Fruit fly (Drosophila melanogaster) whole organism, embryonic: ENCODE data around the gene CG3448.

Source experiments
- BtbVII ChIP-seq: fragments of 200-800 bp; sonication (Bioruptor generic); optimal IDR thresholded peaks from 3 replicates; lab custom pipeline; 2017; ENCODE audit warnings: missing biosample characterization, mild to moderate bottlenecking, missing genetic modification characterization
- C15 ChIP-seq: fragments of 200-800 bp; sonication (Bioruptor generic); IDR thresholded peaks from 3 replicates; pipeline ENCODE4 v1.3.6; 2022; ENCODE audit warnings: missing biosample characterization, missing genetic modification characterization
- CG10543 ChIP-seq: fragments of 200-800 bp; sonication (Bioruptor generic); optimal IDR thresholded peaks from 3 replicates; lab custom pipeline; 2017; ENCODE audit warnings: missing biosample characterization, mild to moderate bottlenecking, missing genetic modification characterization, moderate library complexity
- CG11247 ChIP-seq: fragments of 200-800 bp; sonication (Bioruptor generic); IDR thresholded peaks from 2 replicates; pipeline ENCODE4 v1.3.6; 2022; ENCODE audit warnings: missing biosample characterization, missing genetic modification characterization
- CG12219 ChIP-seq: fragments of 200-800 bp; sonication (Bioruptor generic); optimal IDR thresholded peaks from 3 replicates; lab custom pipeline; 2018; ENCODE audit warnings: missing biosample characterization, mild to moderate bottlenecking, missing genetic modification characterization
- CG13424 ChIP-seq: fragments of 200-800 bp; sonication (Bioruptor generic); optimal IDR thresholded peaks from 2 replicates; lab custom pipeline; 2019; ENCODE audit warnings: missing biosample characterization, mild to moderate bottlenecking, missing genetic modification characterization, moderate library complexity
- CG13624 ChIP-seq: fragments of 200-800 bp; sonication (Bioruptor generic); optimal IDR thresholded peaks from 2 replicates; lab custom pipeline; 2016; ENCODE audit warnings: missing biosample characterization, missing genetic modification characterization
- CG13894 ChIP-seq: fragments of 200-800 bp; sonication (Bioruptor generic); optimal IDR thresholded peaks from 3 replicates; lab custom pipeline; 2018; ENCODE audit warnings: missing biosample characterization, mild to moderate bottlenecking, missing genetic modification characterization, moderate library complexity
- CG14710 ChIP-seq: fragments of 200-800 bp; sonication (Bioruptor generic); optimal IDR thresholded peaks from 3 replicates; lab custom pipeline; 2019; ENCODE audit warnings: missing biosample characterization, mild to moderate bottlenecking, missing genetic modification characterization, moderate library complexity
- CG15269 ChIP-seq: fragments of 200-800 bp; sonication (Bioruptor generic); optimal IDR thresholded peaks from 2 replicates; lab custom pipeline; 2018; ENCODE audit warnings: missing biosample characterization, mild to moderate bottlenecking, missing genetic modification characterization, moderate library complexity
- CG18599 ChIP-seq: fragments of 200-800 bp; sonication (Bioruptor generic); optimal IDR thresholded peaks from 3 replicates; lab custom pipeline; 2017; ENCODE audit warnings: missing biosample characterization, missing genetic modification characterization, mild to moderate bottlenecking, moderate library complexity, missing genetic modification reagents
- CG2875 ChIP-seq: fragments of 200-800 bp; sonication (Bioruptor generic); optimal IDR thresholded peaks from 2 replicates; lab custom pipeline; 2017; ENCODE audit warnings: missing biosample characterization, mild to moderate bottlenecking, missing genetic modification characterization, missing genetic modification reagents
- CG3163 ChIP-seq: fragments of 200-800 bp; sonication (Bioruptor generic); optimal IDR thresholded peaks from 3 replicates; lab custom pipeline; 2016; ENCODE audit warnings: missing biosample characterization, missing genetic modification characterization
- CG32532 ChIP-seq: fragments of 200-800 bp; sonication (Bioruptor generic); IDR thresholded peaks from 2 replicates; pipeline ENCODE4 v1.3.6; 2022; ENCODE audit warnings: missing biosample characterization, missing genetic modification characterization
- CG32767 ChIP-seq: fragments of 200-800 bp; sonication (Bioruptor generic); IDR thresholded peaks from 2 replicates; pipeline ENCODE4 v1.3.6; 2022; ENCODE audit warnings: missing biosample characterization, missing genetic modification characterization
- CG32772 ChIP-seq: fragments of 200-800 bp; sonication (Bioruptor generic); IDR thresholded peaks from 2 replicates; pipeline ENCODE4 v1.3.6; 2022; ENCODE audit warnings: missing biosample characterization, missing genetic modification characterization
- CG42726 ChIP-seq: fragments of 200-800 bp; sonication (Bioruptor generic); IDR thresholded peaks from 2 replicates; pipeline ENCODE4 v1.3.6; 2022; ENCODE audit warnings: missing biosample characterization, missing genetic modification characterization; ENCODE audit not compliant: partially characterized antibody
- CG43689 ChIP-seq: fragments of 200-800 bp; sonication (Bioruptor generic); IDR thresholded peaks from 2 replicates; pipeline ENCODE4 v1.3.6; 2022; ENCODE audit warnings: missing biosample characterization, missing genetic modification characterization
- CG4617 ChIP-seq: fragments of 200-800 bp; sonication (Bioruptor generic); optimal IDR thresholded peaks from 3 replicates; lab custom pipeline; 2016; ENCODE audit warnings: missing biosample characterization, missing genetic modification characterization, borderline replicate concordance
- CG6254 ChIP-seq: fragments of 200-800 bp; sonication (Bioruptor generic); optimal IDR thresholded peaks from 3 replicates; lab custom pipeline; 2017; ENCODE audit warnings: mild to moderate bottlenecking, missing biosample characterization, missing genetic modification reagents, missing genetic modification characterization
- CG7839 ChIP-seq: fragments of 200-800 bp; sonication (Bioruptor generic); optimal IDR thresholded peaks from 3 replicates; lab custom pipeline; 2018; ENCODE audit warnings: missing biosample characterization, mild to moderate bottlenecking, missing genetic modification characterization, moderate library complexity
- Dll ChIP-seq: fragments of 200-800 bp; sonication (Bioruptor generic); IDR thresholded peaks from 4 replicates; pipeline ENCODE4 v1.3.6; 2022; ENCODE audit warnings: missing biosample characterization, missing genetic modification characterization; ENCODE audit not compliant: partially characterized antibody
- Doc3 ChIP-seq: fragments of 200-800 bp; sonication (Bioruptor generic); IDR thresholded peaks from 3 replicates; pipeline ENCODE4 v1.3.6; 2022; ENCODE audit warnings: missing biosample characterization, missing genetic modification characterization; ENCODE audit not compliant: partially characterized antibody
- E2f1 ChIP-seq: fragments of 200-800 bp; sonication (Bioruptor generic); IDR thresholded peaks from 2 replicates; pipeline ENCODE4 v1.3.6; 2022; ENCODE audit warnings: missing biosample characterization, missing genetic modification characterization
- Gug ChIP-seq: fragments of 200-800 bp; sonication (Bioruptor generic); IDR thresholded peaks from 4 replicates; pipeline ENCODE4 v1.3.6; 2022; ENCODE audit warnings: missing biosample characterization, missing genetic modification characterization
- Hmx ChIP-seq: fragments of 200-800 bp; sonication (Bioruptor generic); optimal IDR thresholded peaks from 2 replicates; lab custom pipeline; 2016; ENCODE audit warnings: missing biosample characterization, missing genetic modification characterization
- Hr3 ChIP-seq: fragments of 200-800 bp; sonication (Bioruptor generic); optimal IDR thresholded peaks from 3 replicates; lab custom pipeline; 2016; ENCODE audit warnings: missing biosample characterization, missing genetic modification characterization
- Mrtf ChIP-seq: fragments of 200-800 bp; sonication (Bioruptor generic); IDR thresholded peaks from 3 replicates; pipeline ENCODE4 v1.3.6; 2022; ENCODE audit warnings: missing biosample characterization, missing genetic modification characterization
- Myb ChIP-seq: fragments of 200-800 bp; sonication (Bioruptor generic); optimal IDR thresholded peaks from 2 replicates; lab custom pipeline; 2016; ENCODE audit warnings: missing biosample characterization, missing genetic modification characterization
- Nf-YC ChIP-seq: fragments of 200-800 bp; optimal IDR thresholded peaks from 3 replicates; lab custom pipeline; 2019; ENCODE audit warnings: missing biosample characterization, mild to moderate bottlenecking, missing genetic modification characterization, moderate library complexity
- Pdp1 ChIP-seq, 2 experiments: fragments of 200-800 bp; sonication (Bioruptor generic); optimal IDR thresholded peaks; 3 replicates each; lab custom pipeline; 2016; ENCODE audit warnings: missing biosample characterization in 2 of 2, missing genetic modification characterization in 2 of 2, mild to moderate bottlenecking in 1 of 2, moderate library complexity in 1 of 2
- Poxn ChIP-seq: fragments of 200-800 bp; sonication (Bioruptor generic); IDR thresholded peaks from 2 replicates; pipeline ENCODE4 v1.3.6; 2022; ENCODE audit warnings: missing biosample characterization, missing genetic modification characterization
- al ChIP-seq: fragments of 200-800 bp; sonication (Bioruptor generic); IDR thresholded peaks from 2 replicates; pipeline ENCODE4 v1.3.6; 2022; ENCODE audit warnings: missing biosample characterization, missing genetic modification characterization
- cad ChIP-seq: fragments of >200 bp; optimal IDR thresholded peaks from 2 replicates; lab custom pipeline; 2017; ENCODE audit warnings: missing biosample characterization, missing genetic modification characterization
- cas ChIP-seq: fragments of 200-800 bp; sonication (Bioruptor generic); IDR thresholded peaks from 2 replicates; pipeline ENCODE4 v1.3.6; 2022; ENCODE audit warnings: missing biosample characterization, missing genetic modification characterization
- cato ChIP-seq: fragments of 200-800 bp; sonication (Bioruptor generic); optimal IDR thresholded peaks from 2 replicates; lab custom pipeline; 2016; ENCODE audit warnings: missing biosample characterization, missing genetic modification characterization, borderline replicate concordance
- crc ChIP-seq: fragments of 200-800 bp; sonication (Bioruptor generic); optimal IDR thresholded peaks from 2 replicates; lab custom pipeline; 2016; ENCODE audit warnings: missing biosample characterization, missing genetic modification characterization
- crol ChIP-seq: fragments of 200-800 bp; sonication (Bioruptor generic); IDR thresholded peaks from 2 replicates; pipeline ENCODE4 v1.3.6; 2022; ENCODE audit warnings: missing biosample characterization, missing genetic modification characterization
- ewg ChIP-seq: fragments of 200-800 bp; sonication (Bioruptor generic); optimal IDR thresholded peaks from 3 replicates; lab custom pipeline; 2017; ENCODE audit warnings: mild to moderate bottlenecking, missing biosample characterization, missing genetic modification reagents, missing genetic modification characterization
- gem ChIP-seq: fragments of 200-800 bp; sonication (Bioruptor generic); optimal IDR thresholded peaks from 2 replicates; lab custom pipeline; 2019; ENCODE audit warnings: missing biosample characterization, mild to moderate bottlenecking, missing genetic modification characterization, moderate library complexity
- knrl ChIP-seq: fragments of 200-800 bp; sonication (Bioruptor generic); IDR thresholded peaks from 3 replicates; pipeline ENCODE4 v1.3.6; 2022; ENCODE audit warnings: missing biosample characterization, missing genetic modification characterization; ENCODE audit not compliant: partially characterized antibody
- lbe ChIP-seq: fragments of 200-800 bp; sonication (Bioruptor generic); optimal IDR thresholded peaks from 2 replicates; lab custom pipeline; 2016; ENCODE audit warnings: missing biosample characterization, mild to moderate bottlenecking, missing genetic modification characterization
- nom ChIP-seq: fragments of 200-800 bp; sonication (Bioruptor generic); optimal IDR thresholded peaks from 2 replicates; lab custom pipeline; 2017; ENCODE audit warnings: missing biosample characterization, missing genetic modification characterization, mild to moderate bottlenecking, moderate library complexity, missing genetic modification reagents
- pb ChIP-seq: fragments of 200-800 bp; sonication (Bioruptor generic); optimal IDR thresholded peaks from 3 replicates; lab custom pipeline; 2016; ENCODE audit warnings: missing biosample characterization, missing genetic modification characterization
- pita ChIP-seq: fragments of 200-800 bp; sonication (Bioruptor generic); optimal IDR thresholded peaks from 2 replicates; lab custom pipeline; 2017; ENCODE audit warnings: missing biosample characterization, mild to moderate bottlenecking, missing genetic modification characterization
- shn ChIP-seq: fragments of 200-800 bp; sonication (Bioruptor generic); optimal IDR thresholded peaks from 3 replicates; lab custom pipeline; 2016; ENCODE audit warnings: missing biosample characterization, missing genetic modification characterization
- sna ChIP-seq: fragments of 200-800 bp; sonication (Bioruptor generic); IDR thresholded peaks from 2 replicates; pipeline ENCODE4 v1.3.6; 2022; ENCODE audit warnings: missing biosample characterization, missing genetic modification characterization; ENCODE audit not compliant: partially characterized antibody
- ttk ChIP-seq: fragments of 200-800 bp; sonication (Bioruptor generic); IDR thresholded peaks from 2 replicates; pipeline ENCODE4 v2.1.2; 2022; ENCODE audit warnings: missing biosample characterization, missing genetic modification characterization

The CG3448 gene

DNA sequence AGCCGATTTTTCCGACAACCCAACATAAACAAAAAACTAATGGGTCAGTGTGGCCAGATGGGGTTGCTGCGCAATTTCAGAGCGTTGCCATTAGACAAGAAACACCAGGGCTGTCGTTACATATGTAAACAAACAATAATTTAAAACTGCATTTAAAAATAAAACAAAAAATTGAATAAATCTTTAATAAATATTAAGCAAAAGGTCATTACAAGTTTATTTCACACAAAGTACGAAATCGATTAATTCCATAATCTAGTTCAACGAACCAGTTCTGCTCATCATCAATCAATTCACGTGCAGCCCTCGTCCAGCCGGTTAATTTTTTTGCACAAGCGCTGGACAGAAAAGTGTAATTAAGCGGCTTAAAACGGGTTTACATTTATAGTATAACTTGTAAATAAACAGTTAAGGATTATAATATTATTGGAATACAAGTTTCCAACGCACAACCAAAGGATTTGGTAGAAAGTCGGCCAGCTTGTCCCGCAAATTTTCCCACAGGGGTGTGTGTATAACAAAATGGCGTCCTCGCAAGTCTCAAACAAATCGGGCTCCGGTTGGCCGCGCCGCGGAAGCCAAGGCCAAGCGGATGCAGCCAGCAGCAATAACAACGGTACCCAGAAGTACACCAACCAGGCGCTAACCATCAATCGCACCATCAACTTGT, 40.5 kb downstream of the CG3448 start, which contains the start of the genes CG4022 and Cpsf5 (continued):
- TF ChIP-seq CG32532 (peak; percentile 91), nom (GFP tag; lab: Kevin White, UChicago) (peak; percentile 28), CG3163 (GFP tag; lab: Kevin White, UChicago) (peak; percentile 18), al (GFP tag; lab: Robert Waterston, UW) (peak; percentile 79), Hr3 (peak; percentile 75), CG13894 (tag; lab: Kevin White, UChicago) (no peak), lbe (GFP tag; lab: Kevin White, UChicago) (peak; percentile 66), CG32772 (peak; percentile 79), C15 (GFP tag; lab: Robert Waterston, UW) (peak; percentile 79; the same call in 1 of the 3 replicates), ttk (GFP tag; lab: Robert Waterston, UW) (peak; percentile 77), CG7839 (tag; lab: Kevin White, UChicago) (peak; percentile 79), Dll (GFP tag; lab: Robert Waterston, UW) (peak; percentile 50), Hmx (GFP tag; lab: Kevin White, UChicago) (peak; percentile 44), BtbVII (GFP tag; lab: Kevin White, UChicago) (peak; percentile 47), cato (peak; percentile 54), CG12219 (GFP tag; lab: Kevin White, UChicago) (peak; percentile 69), ewg (GFP tag; lab: Kevin White, UChicago) (peak; percentile 79), CG2875 (GFP tag; lab: Kevin White, UChicago) (peak; percentile 47), cas (GFP tag; lab: Robert Waterston, UW) (peak; percentile 74), CG13624 (GFP tag; lab: Kevin White, UChicago) (peak; percentile 60), crc (GFP tag; lab: Kevin White, UChicago) (no peak), CG11247 (GFP tag; lab: Robert Waterston, UW) (peak; percentile 70), CG13424 (peak; percentile 92), Myb (GFP tag; lab: Kevin White, UChicago) (peak; percentile 44), E2f1 (peak; percentile 79), pb (GFP tag; lab: Kevin White, UChicago) (peak; percentile 31), Poxn (GFP tag; lab: Robert Waterston, UW) (peak; percentile 56; the same call in 1 of the 2 replicates), shn (GFP tag; lab: Kevin White, UChicago) (peak; percentile 44), CG14710 (tag; lab: Kevin White, UChicago) (peak; percentile 90), sna (GFP tag; lab: Robert Waterston, UW) (no peak), CG4617 (GFP tag; lab: Kevin White, UChicago) (peak; percentile 85), CG10543 (GFP tag; lab: Kevin White, UChicago) (peak; percentile 92), gem (peak; percentile 93), pita (GFP tag; lab: Kevin White, UChicago) (no peak), cad (GFP tag; lab: Kevin White, UChicago) (no peak), Nf-YC (tag; lab: Kevin White, UChicago) (peak; percentile 79), knrl (peak; percentile 61), Mrtf (GFP tag; lab: Robert Waterston, UW) (peak; percentile 40; the same call in 1 of the 3 replicates), Gug (peak; percentile 58; the same call in 3 of the 4 replicates), CG42726 (GFP tag; lab: Robert Waterston, UW) (no peak), CG6254 (GFP tag; lab: Kevin White, UChicago) (peak; percentile 51), Doc3 (GFP tag; lab: Robert Waterston, UW) (no peak), Pdp1 (GFP tag; optimal IDR thresholded peaks at IDR 0.05; lab: Kevin White, UChicago) (peak; percentile 70 to 79), CG43689 (GFP tag; lab: Robert Waterston, UW) (peak; percentile 71; the same call in 1 of the 2 replicates), CG32767 (GFP tag; lab: Robert Waterston, UW) (peak; percentile 91), CG18599 (peak; percentile 88), crol (no peak), CG15269 (tag; lab: Kevin White, UChicago) (peak; percentile 88)
